Fruit fly (Drosophila melanogaster) whole organism, wandering third instar larva: Measurements from ENCODE around the gene B9d1.

Experiments used
- pan ChIP-seq: fragments of >200 bp; optimal IDR thresholded peaks from 2 replicates; lab custom pipeline; 2017
- psq ChIP-seq: fragments of 200-800 bp; sonication (Bioruptor generic); optimal IDR thresholded peaks from 3 replicates; lab custom pipeline; 2017; ENCODE audit warnings: missing biosample characterization, mild to moderate bottlenecking, missing genetic modification characterization, moderate library complexity

dm6 chr3R:15507760-15508159, 26.1 kb downstream of the B9d1 start:
- TF ChIP-seq psq (GFP tag; lab: Kevin White, UChicago) (no peak), pan (no peak)
